Fruit fly (Drosophila melanogaster): Measurements from ENCODE around the gene Root.

dm6 chr3R:24151924-24152809 lies 39.1 kb downstream of the Root start, which contains the start of the genes p38a and CG6178:
- TF ChIP-seq psq (optimal IDR thresholded peaks at IDR 0.05) (no peak), Sin3A (optimal IDR thresholded peaks at IDR 0.05) (no peak)

Measured in Kc167 (cell line).